Fruit fly (Drosophila melanogaster) whole organism, wandering third instar larva: ENCODE measurements around the gene Ssdp.

Experiments used
- Abd-B ChIP-seq: fragments of >200 bp; optimal IDR thresholded peaks from 2 replicates; lab custom pipeline; 2017; ENCODE audit warnings: missing biosample characterization, missing genetic modification characterization
- CG9705 ChIP-seq: fragments of 200-800 bp; sonication (Bioruptor generic); optimal IDR thresholded peaks from 2 replicates; lab custom pipeline; 2018; ENCODE audit warnings: missing biosample characterization, mild to moderate bottlenecking, missing genetic modification characterization
- CrebA ChIP-seq: fragments of 200-800 bp; sonication (Bioruptor generic); optimal IDR thresholded peaks from 2 replicates; lab custom pipeline; 2016; ENCODE audit warnings: missing biosample characterization, mild to moderate bottlenecking, missing genetic modification characterization, borderline replicate concordance
- Dfd ChIP-seq: fragments of >200 bp; optimal IDR thresholded peaks from 2 replicates; lab custom pipeline; 2017; ENCODE audit warnings: missing biosample characterization, missing genetic modification characterization
- Dif ChIP-seq: fragments of 200-275, 200-300 bp; sonication (Bioruptor generic); optimal IDR thresholded peaks from 2 replicates; lab custom pipeline; 2018; ENCODE audit warnings: missing biosample characterization, missing genetic modification characterization; ENCODE audit not compliant: partially characterized antibody
- GATAd ChIP-seq: sonication (Bioruptor generic); optimal IDR thresholded peaks from 2 replicates; lab custom pipeline; 2016; ENCODE audit warnings: missing biosample characterization, missing genetic modification characterization
- HLH106 ChIP-seq: fragments of 200-800 bp; optimal IDR thresholded peaks from 3 replicates; lab custom pipeline; 2019; ENCODE audit warnings: missing biosample characterization, mild to moderate bottlenecking, missing genetic modification characterization, moderate library complexity
- Hnf4 ChIP-seq: fragments of 200-800 bp; sonication (Bioruptor generic); optimal IDR thresholded peaks from 2 replicates; lab custom pipeline; 2016; ENCODE audit warnings: missing biosample characterization, mild to moderate bottlenecking, missing genetic modification characterization
- Hr78 ChIP-seq: fragments of >200 bp; optimal IDR thresholded peaks from 2 replicates; lab custom pipeline; 2017; ENCODE audit warnings: missing biosample characterization, missing genetic modification characterization
- Hr83 ChIP-seq: fragments of 200-300 bp; sonication (Bioruptor generic); optimal IDR thresholded peaks from 2 replicates; lab custom pipeline; 2016; ENCODE audit warnings: missing biosample characterization, mild to moderate bottlenecking, missing genetic modification characterization, moderate library complexity; ENCODE audit not compliant: poor library complexity, severe bottlenecking
- Jra ChIP-seq: sonication (Bioruptor generic); optimal IDR thresholded peaks from 2 replicates; lab custom pipeline; 2016; ENCODE audit warnings: missing biosample characterization, missing genetic modification characterization
- Mio ChIP-seq: sonication (Bioruptor generic); optimal IDR thresholded peaks from 2 replicates; lab custom pipeline; 2016; ENCODE audit warnings: missing biosample characterization, missing genetic modification characterization
- N ChIP-seq: fragments of >200 bp; optimal IDR thresholded peaks from 2 replicates; lab custom pipeline; 2018; ENCODE audit warnings: missing biosample characterization, missing external identifiers, missing genetic modification characterization
- OdsH ChIP-seq: fragments of 200-800 bp; sonication (Bioruptor generic); optimal IDR thresholded peaks from 2 replicates; lab custom pipeline; 2016; ENCODE audit warnings: missing biosample characterization, mild to moderate bottlenecking, missing genetic modification characterization
- Rel ChIP-seq, 2 experiments: fragments of 200-800 bp; sonication (Bioruptor generic) in 1 of 2; optimal IDR thresholded peaks; 2 replicates in 1 of 2; 3 replicates in 1 of 2; lab custom pipeline; 2016 to 2019; ENCODE audit warnings: mild to moderate bottlenecking in 2 of 2, missing biosample characterization in 2 of 2, missing genetic modification characterization in 2 of 2, moderate library complexity in 1 of 2
- Sp1 ChIP-seq: fragments of 200-800 bp; sonication (Bioruptor generic); optimal IDR thresholded peaks from 3 replicates; lab custom pipeline; 2019; ENCODE audit warnings: missing biosample characterization, mild to moderate bottlenecking, missing genetic modification characterization, moderate library complexity
- Vsx2 ChIP-seq: fragments of 200-300, 225-300 bp; sonication (Bioruptor generic); optimal IDR thresholded peaks from 2 replicates; lab custom pipeline; 2018; ENCODE audit warnings: missing biosample characterization, missing genetic modification characterization; ENCODE audit not compliant: partially characterized antibody
- br ChIP-seq: fragments of 200-800 bp; sonication (Bioruptor generic); optimal IDR thresholded peaks from 2 replicates; lab custom pipeline; 2016; ENCODE audit warnings: missing biosample characterization, missing genetic modification characterization
- brk ChIP-seq: fragments of 200-800 bp; sonication (Bioruptor generic); optimal IDR thresholded peaks from 2 replicates; lab custom pipeline; 2016; ENCODE audit warnings: missing biosample characterization, mild to moderate bottlenecking, missing genetic modification characterization
- dmrt93B ChIP-seq: fragments of 200-800 bp; sonication (Bioruptor generic); optimal IDR thresholded peaks from 2 replicates; lab custom pipeline; 2018; ENCODE audit warnings: missing biosample characterization, mild to moderate bottlenecking, missing genetic modification characterization
- dsf ChIP-seq: sonication (Bioruptor generic); optimal IDR thresholded peaks from 2 replicates; lab custom pipeline; 2016; ENCODE audit warnings: missing biosample characterization, missing genetic modification characterization, borderline replicate concordance
- ey ChIP-seq: fragments of 200-800 bp; sonication (Bioruptor generic); optimal IDR thresholded peaks from 2 replicates; lab custom pipeline; 2016; ENCODE audit warnings: missing biosample characterization, missing genetic modification characterization
- foxo ChIP-seq, 2 experiments: fragments of 200-800 bp; sonication (Bioruptor generic); optimal IDR thresholded peaks; 2 replicates in 1 of 2; 3 replicates in 1 of 2; lab custom pipeline; 2016 to 2017; ENCODE audit warnings: missing biosample characterization in 2 of 2, missing genetic modification characterization in 2 of 2
- fru ChIP-seq: fragments of 200-800 bp; sonication (Bioruptor generic); optimal IDR thresholded peaks from 3 replicates; lab custom pipeline; 2016; ENCODE audit warnings: missing biosample characterization, mild to moderate bottlenecking, missing genetic modification characterization
- h ChIP-seq: fragments of 200-800 bp; sonication (Bioruptor generic); optimal IDR thresholded peaks from 3 replicates; lab custom pipeline; 2016; ENCODE audit warnings: missing biosample characterization, mild to moderate bottlenecking, missing genetic modification characterization
- jim ChIP-seq: fragments of 175-275, 200-325 bp; sonication (Bioruptor generic); optimal IDR thresholded peaks from 2 replicates; lab custom pipeline; 2016; ENCODE audit warnings: missing biosample characterization, mild to moderate bottlenecking, missing genetic modification characterization
- lola ChIP-seq: fragments of >200 bp; optimal IDR thresholded peaks from 2 replicates; lab custom pipeline; 2017; ENCODE audit warnings: missing biosample characterization, missing genetic modification characterization
- pan ChIP-seq: fragments of >200 bp; optimal IDR thresholded peaks from 2 replicates; lab custom pipeline; 2017
- psq ChIP-seq: fragments of 200-800 bp; sonication (Bioruptor generic); optimal IDR thresholded peaks from 3 replicates; lab custom pipeline; 2017; ENCODE audit warnings: missing biosample characterization, mild to moderate bottlenecking, missing genetic modification characterization, moderate library complexity
- rgr ChIP-seq: fragments of 200-800 bp; sonication (Bioruptor generic); optimal IDR thresholded peaks from 3 replicates; lab custom pipeline; 2016; ENCODE audit warnings: missing biosample characterization, mild to moderate bottlenecking, missing genetic modification characterization
- sage ChIP-seq: fragments of 200-800 bp; sonication (Bioruptor generic); optimal IDR thresholded peaks from 2 replicates; lab custom pipeline; 2016; ENCODE audit warnings: missing biosample characterization, mild to moderate bottlenecking, missing genetic modification characterization
- sv ChIP-seq: fragments of 200-800 bp; sonication (Bioruptor generic); optimal IDR thresholded peaks from 3 replicates; lab custom pipeline; 2016; ENCODE audit warnings: missing biosample characterization, missing genetic modification characterization
- tai ChIP-seq: sonication (Bioruptor generic); optimal IDR thresholded peaks from 2 replicates; lab custom pipeline; 2016; ENCODE audit warnings: missing biosample characterization, missing genetic modification characterization
- usp ChIP-seq: fragments of >200 bp; optimal IDR thresholded peaks from 2 replicates; lab custom pipeline; 2017; ENCODE audit warnings: missing biosample characterization, missing genetic modification characterization
- woc ChIP-seq: sonication (Bioruptor generic); optimal IDR thresholded peaks from 2 replicates; lab custom pipeline; 2016; ENCODE audit warnings: missing biosample characterization, mild to moderate bottlenecking, missing genetic modification characterization

The Ssdp gene

DNA sequence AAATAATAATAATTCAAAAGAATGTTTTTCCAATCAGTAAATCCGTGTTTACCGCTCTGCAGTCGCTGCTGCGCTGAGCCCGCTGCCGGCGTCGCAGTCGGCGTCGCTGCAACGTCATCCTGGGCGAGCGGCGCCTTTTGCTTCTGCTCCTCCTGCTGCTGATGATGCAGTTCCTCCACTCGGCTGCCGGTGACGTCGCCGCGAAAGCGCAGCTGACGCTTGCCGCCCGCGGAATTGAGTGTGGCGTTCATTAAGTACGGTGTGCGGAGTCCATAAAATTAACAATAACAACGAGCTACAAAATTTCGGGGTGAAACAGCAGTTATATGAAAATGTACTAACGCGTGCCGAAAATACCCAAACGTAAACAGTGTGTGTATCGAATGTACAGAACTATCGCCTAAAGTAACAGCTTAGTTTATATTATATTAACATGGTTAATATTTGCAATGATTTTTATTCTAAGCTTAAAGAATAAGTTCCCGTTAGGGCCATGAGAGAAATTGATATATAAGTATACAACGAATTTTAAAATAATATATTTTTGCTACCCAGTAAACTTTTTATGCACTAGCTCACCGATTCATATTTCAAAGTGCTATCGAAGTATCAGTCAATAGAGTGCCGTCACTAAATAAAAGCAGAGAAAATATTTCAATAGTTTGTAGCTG lies 35.2 kb downstream of the Ssdp start, which contains the start of the genes CG7218 and Cbp20:
Gene CG7218 (minus strand): TSS at position 346 of the 671 bp plus-strand sequence.
Gene Cbp20 (plus strand): TSS at position 610 of the 671 bp plus-strand sequence.
- peak; percentile 77 for TF ChIP-seq Jra (GFP tag; lab: Kevin White, UChicago)
- TF ChIP-seq Hr83 (GFP tag; lab: Kevin White, UChicago) = peak; percentile 89
- peak; percentile 56 for TF ChIP-seq dsf (GFP tag; lab: Kevin White, UChicago)
- TF ChIP-seq sv (GFP tag; lab: Kevin White, UChicago) = peak; percentile 58
- TF ChIP-seq usp (GFP tag; lab: Kevin White, UChicago) = no peak
- TF ChIP-seq foxo (GFP tag; optimal IDR thresholded peaks at IDR 0.05; lab: Kevin White, UChicago) = peak in 1 of 2 experiments; percentile 80
- TF ChIP-seq psq (GFP tag; lab: Kevin White, UChicago) = peak; percentile 61
- peak; percentile 53 for TF ChIP-seq ey
- TF ChIP-seq sage = peak; percentile 41
- no peak for TF ChIP-seq N (GFP tag; lab: Kevin White, UChicago)
- TF ChIP-seq Hnf4 = peak; percentile 86
- TF ChIP-seq GATAd (GFP tag; lab: Kevin White, UChicago) = no peak
- peak; percentile 75 for TF ChIP-seq rgr (GFP tag; lab: Kevin White, UChicago)
- TF ChIP-seq Vsx2 (GFP tag; lab: Kevin White, UChicago) = no peak
- TF ChIP-seq dmrt93B = peak; percentile 26
- TF ChIP-seq woc (GFP tag; lab: Kevin White, UChicago) = peak; percentile 76
- TF ChIP-seq Hr78 = no peak
- peak; percentile 52 for TF ChIP-seq br (GFP tag; lab: Kevin White, UChicago)
- TF ChIP-seq Rel (GFP tag; optimal IDR thresholded peaks at IDR 0.05; lab: Kevin White, UChicago) = no peak
- peak; percentile 15 for TF ChIP-seq Rel (tag; optimal IDR thresholded peaks at IDR 0.05; lab: Kevin White, UChicago)
- peak; percentile 62 for TF ChIP-seq CG9705 (GFP tag; lab: Kevin White, UChicago)
- peak; percentile 14 for TF ChIP-seq Mio
- TF ChIP-seq Sp1 = peak; percentile 66
- TF ChIP-seq HLH106 (tag; lab: Kevin White, UChicago) = peak; percentile 74
- TF ChIP-seq fru (GFP tag; lab: Kevin White, UChicago) = peak; percentile 72
- TF ChIP-seq OdsH = peak; percentile 70
- no peak for TF ChIP-seq Dfd (GFP tag; lab: Kevin White, UChicago)
- TF ChIP-seq lola = no peak
- TF ChIP-seq h = peak; percentile 73
- no peak for TF ChIP-seq pan
- TF ChIP-seq brk (GFP tag; lab: Kevin White, UChicago) = peak; percentile 79
- TF ChIP-seq tai = peak; percentile 91

DNA sequence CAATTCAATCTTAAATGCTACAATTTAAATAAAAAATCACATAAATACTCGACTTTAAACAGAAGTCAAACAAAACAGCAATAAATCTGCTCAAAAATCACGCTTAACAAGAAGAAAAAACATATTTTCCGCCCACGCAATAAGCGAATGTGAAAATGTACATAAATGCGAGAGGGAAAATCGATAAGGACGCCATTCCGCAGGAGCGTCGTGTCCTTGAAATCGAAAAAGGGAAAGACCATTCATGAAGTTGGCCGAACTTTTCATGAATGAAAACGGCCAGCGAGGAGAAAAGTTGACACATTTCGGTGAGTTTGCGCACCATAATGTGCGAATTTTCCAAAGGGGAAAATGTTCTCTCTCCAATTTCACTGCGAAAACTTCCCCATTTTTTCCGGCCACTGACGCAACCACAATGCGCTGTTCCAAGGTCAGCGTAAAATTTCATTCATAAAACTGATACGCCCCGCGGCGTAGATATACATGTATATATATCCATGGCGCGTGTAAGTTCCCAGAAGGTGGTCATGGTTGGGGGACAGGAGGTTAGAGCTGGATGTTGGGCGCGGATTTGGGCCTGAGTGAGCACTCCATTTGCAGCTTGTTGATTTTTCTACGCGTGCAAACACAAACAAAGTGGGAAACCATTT lies 39.1 kb downstream of the Ssdp start:
- no peak for TF ChIP-seq Dif
- TF ChIP-seq tai = no peak
- no peak for TF ChIP-seq ey
- TF ChIP-seq N (GFP tag; lab: Kevin White, UChicago) = no peak
- no peak for TF ChIP-seq Hnf4
- TF ChIP-seq foxo (GFP tag; optimal IDR thresholded peaks at IDR 0.05; lab: Kevin White, UChicago) = no peak
- TF ChIP-seq Dfd (GFP tag; lab: Kevin White, UChicago) = no peak
- TF ChIP-seq dsf (GFP tag; lab: Kevin White, UChicago) = no peak
- TF ChIP-seq lola = no peak
- no peak for TF ChIP-seq psq (GFP tag; lab: Kevin White, UChicago)
- TF ChIP-seq Hr78 = no peak
- TF ChIP-seq Abd-B (GFP tag; lab: Kevin White, UChicago) = no peak
- TF ChIP-seq jim = no peak
- TF ChIP-seq usp (GFP tag; lab: Kevin White, UChicago) = no peak
- no peak for TF ChIP-seq woc (GFP tag; lab: Kevin White, UChicago)
- no peak for TF ChIP-seq sv (GFP tag; lab: Kevin White, UChicago)
- no peak for TF ChIP-seq pan

DNA sequence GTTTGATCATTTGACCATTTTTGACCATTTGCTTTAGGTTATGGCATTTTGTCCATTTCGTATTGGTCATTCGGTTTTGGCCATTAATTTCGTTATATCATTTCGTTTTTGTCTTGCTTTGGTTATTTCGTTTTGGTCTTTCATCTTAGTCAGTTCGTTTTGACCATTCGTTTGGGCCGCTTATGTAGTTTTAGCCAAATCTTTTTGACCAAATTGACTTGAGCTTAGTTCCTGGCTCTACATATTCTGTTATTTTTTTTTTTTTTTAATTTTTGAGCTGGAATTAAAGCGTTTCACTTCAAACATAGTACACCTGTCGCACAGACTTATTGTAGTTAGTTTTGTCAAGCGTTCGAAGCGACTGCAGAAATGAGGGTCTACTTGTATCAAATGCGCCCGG lies 41.0 kb downstream of the Ssdp start, which contains the start of gene CG14315:
Gene CG14315 (plus strand): TSS at position 301 of the 400 bp plus-strand sequence.
- TF ChIP-seq CrebA (GFP tag; lab: Kevin White, UChicago) = no peak
